Fruit fly (Drosophila melanogaster) whole organism, adult: ENCODE data around the gene CG4907.
A peak's percentile ranks its signal among the peaks of the same experiment; 100 is the strongest.

Experiments used
- CG11617 ChIP-seq: fragments of 200-800 bp; sonication (Bioruptor generic); optimal IDR thresholded peaks from 2 replicates; lab custom pipeline; 2017; ENCODE audit warnings: mild to moderate bottlenecking, missing biosample characterization, missing genetic modification reagents, missing genetic modification characterization
- CG12768 ChIP-seq: fragments of 200-800 bp; sonication (Bioruptor generic); optimal IDR thresholded peaks from 2 replicates; lab custom pipeline; 2017; ENCODE audit warnings: missing biosample characterization, missing genetic modification characterization, mild to moderate bottlenecking, moderate library complexity, missing genetic modification reagents
- CG14711 ChIP-seq: fragments of 200-800 bp; sonication (Bioruptor generic); optimal IDR thresholded peaks from 2 replicates; lab custom pipeline; 2018; ENCODE audit warnings: missing biosample characterization, mild to moderate bottlenecking, missing genetic modification characterization, moderate library complexity
- CG1620 ChIP-seq: fragments of 200-800 bp; sonication (Bioruptor generic); optimal IDR thresholded peaks from 2 replicates; lab custom pipeline; 2016; ENCODE audit warnings: missing biosample characterization, missing genetic modification characterization
- CG33017 ChIP-seq: fragments of 200-800 bp; sonication (Bioruptor generic); optimal IDR thresholded peaks from 2 replicates; lab custom pipeline; 2018; ENCODE audit warnings: missing biosample characterization, mild to moderate bottlenecking, missing genetic modification characterization, moderate library complexity
- CG5204 ChIP-seq: fragments of 200-800 bp; sonication (Bioruptor generic); optimal IDR thresholded peaks from 2 replicates; lab custom pipeline; 2016; ENCODE audit warnings: missing biosample characterization, missing genetic modification characterization
- CG7045 ChIP-seq: fragments of 200-800 bp; sonication (Bioruptor generic); optimal IDR thresholded peaks from 2 replicates; lab custom pipeline; 2017; ENCODE audit warnings: missing biosample characterization, mild to moderate bottlenecking, missing genetic modification characterization
- CG7101 ChIP-seq: fragments of 200-800 bp; sonication (Bioruptor generic); optimal IDR thresholded peaks from 2 replicates; lab custom pipeline; 2018; ENCODE audit warnings: missing biosample characterization, mild to moderate bottlenecking, missing genetic modification characterization, moderate library complexity
- Clk ChIP-seq: fragments of 200-800 bp; sonication (Bioruptor generic); optimal IDR thresholded peaks from 2 replicates; lab custom pipeline; 2017; ENCODE audit warnings: missing biosample characterization, missing genetic modification characterization
- Crg-1 ChIP-seq: fragments of 200-800 bp; sonication (Bioruptor generic); optimal IDR thresholded peaks from 2 replicates; lab custom pipeline; 2016; ENCODE audit warnings: missing biosample characterization, missing genetic modification characterization
- Hr96 ChIP-seq: fragments of 200-800 bp; sonication (Bioruptor generic); optimal IDR thresholded peaks from 2 replicates; lab custom pipeline; 2016; ENCODE audit warnings: missing biosample characterization, missing genetic modification characterization
- Mnt ChIP-seq: fragments of 200-800 bp; sonication (Bioruptor generic); optimal IDR thresholded peaks from 2 replicates; lab custom pipeline; 2016; ENCODE audit warnings: missing biosample characterization, mild to moderate bottlenecking, missing genetic modification characterization
- bab1 ChIP-seq: fragments of 200-800 bp; sonication (Bioruptor generic); optimal IDR thresholded peaks from 3 replicates; lab custom pipeline; 2019; ENCODE audit warnings: missing biosample characterization, mild to moderate bottlenecking, missing genetic modification characterization, moderate library complexity
- cic ChIP-seq: fragments of 200-800 bp; sonication (Bioruptor generic); optimal IDR thresholded peaks from 2 replicates; lab custom pipeline; 2017; ENCODE audit warnings: missing biosample characterization, mild to moderate bottlenecking, missing genetic modification characterization, moderate library complexity
- cnc ChIP-seq, 2 experiments: fragments of >200 bp; optimal IDR thresholded peaks; 2 replicates each; lab custom pipeline; 2017
- kay ChIP-seq: fragments of 200-800 bp; sonication (Bioruptor generic); peaks from one replicate; lab custom pipeline; 2016; ENCODE audit warnings: missing biosample characterization, missing genetic modification characterization, borderline replicate concordance
- ovo ChIP-seq: fragments of 200-800 bp; sonication (Bioruptor generic); optimal IDR thresholded peaks from 2 replicates; lab custom pipeline; 2016; ENCODE audit warnings: missing biosample characterization, missing genetic modification characterization
- pad ChIP-seq: fragments of 200-800 bp; sonication (Bioruptor generic); optimal IDR thresholded peaks from 3 replicates; lab custom pipeline; 2017; ENCODE audit warnings: missing biosample characterization, missing genetic modification characterization, mild to moderate bottlenecking, moderate library complexity, missing genetic modification reagents
- tj ChIP-seq: fragments of 200-800 bp; sonication (Bioruptor generic); optimal IDR thresholded peaks from 3 replicates; lab custom pipeline; 2017; ENCODE audit warnings: missing biosample characterization, mild to moderate bottlenecking, missing genetic modification characterization, moderate library complexity
- toe ChIP-seq: fragments of 200-800 bp; sonication (Bioruptor generic); optimal IDR thresholded peaks from 2 replicates; lab custom pipeline; 2016; ENCODE audit warnings: missing biosample characterization, missing genetic modification characterization

CG4907 gene

dm6 chr3R:22667284-22667958 lies 43.1 kb downstream of the CG4907 start:
- TF ChIP-seq CG12768 (GFP tag; lab: Kevin White, UChicago) (peak; percentile 72), CG11617 (GFP tag; lab: Kevin White, UChicago) (peak; percentile 60), CG14711 (tag; lab: Kevin White, UChicago) (peak; percentile 84), CG7045 (GFP tag; lab: Kevin White, UChicago) (peak; percentile 84), Hr96 (GFP tag; lab: Kevin White, UChicago) (peak; percentile 69), CG7101 (peak; percentile 74), Clk (GFP tag; lab: Kevin White, UChicago) (peak; percentile 15), CG5204 (GFP tag; lab: Kevin White, UChicago) (peak; percentile 61), Crg-1 (peak; percentile 48), pad (GFP tag; lab: Kevin White, UChicago) (peak; percentile 76), cnc (optimal IDR thresholded peaks at IDR 0.05; lab: Kevin White, UChicago) (no peak), tj (no peak), ovo (GFP tag; lab: Kevin White, UChicago) (no peak), Mnt (GFP tag; lab: Kevin White, UChicago) (peak; percentile 5), CG1620 (GFP tag; lab: Kevin White, UChicago) (peak; percentile 12), CG33017 (tag; lab: Kevin White, UChicago) (peak; percentile 41), cic (no peak), kay (no peak), bab1 (peak; percentile 92), toe (peak; percentile 54)

dm6 chr3R:22666449-22667283 lies 43.9 kb downstream of the CG4907 start:
- TF ChIP-seq pad (GFP tag; lab: Kevin White, UChicago) (peak; percentile 94), toe (no peak), bab1 (peak; percentile 50), ovo (GFP tag; lab: Kevin White, UChicago) (peak; percentile 32), CG33017 (tag; lab: Kevin White, UChicago) (no peak), tj (peak; percentile 96), CG7101 (no peak), CG5204 (GFP tag; lab: Kevin White, UChicago) (no peak), Mnt (GFP tag; lab: Kevin White, UChicago) (peak; percentile 8), Hr96 (GFP tag; lab: Kevin White, UChicago) (peak; percentile 26)

- TF ChIP-seq CG5204 (GFP tag; lab: Kevin White, UChicago) = no peak
- no peak for TF ChIP-seq tj
- no peak for TF ChIP-seq cnc (optimal IDR thresholded peaks at IDR 0.05; lab: Kevin White, UChicago)
- TF ChIP-seq CG7101 = no peak
- no peak for TF ChIP-seq cic
- no peak for TF ChIP-seq CG11617 (GFP tag; lab: Kevin White, UChicago)
- TF ChIP-seq toe = no peak
- TF ChIP-seq CG33017 (tag; lab: Kevin White, UChicago) = no peak
- no peak for TF ChIP-seq pad (GFP tag; lab: Kevin White, UChicago)
- TF ChIP-seq CG1620 (GFP tag; lab: Kevin White, UChicago) = no peak
- no peak for TF ChIP-seq CG7045 (GFP tag; lab: Kevin White, UChicago)
- TF ChIP-seq CG14711 (tag; lab: Kevin White, UChicago) = no peak
- no peak for TF ChIP-seq kay
- TF ChIP-seq Clk (GFP tag; lab: Kevin White, UChicago) = no peak
- no peak for TF ChIP-seq CG12768 (GFP tag; lab: Kevin White, UChicago)
- no peak for TF ChIP-seq Hr96 (GFP tag; lab: Kevin White, UChicago)
- TF ChIP-seq bab1 = no peak
Observed at dm6 chr3R:22664274-22664673, 46.3 kb downstream of the CG4907 start.

dm6 chr3R:22663115-22663514 lies 47.4 kb downstream of the CG4907 start:
- TF ChIP-seq cic = no peak
- no peak for TF ChIP-seq CG1620 (GFP tag; lab: Kevin White, UChicago)
- no peak for TF ChIP-seq bab1
- no peak for TF ChIP-seq CG11617 (GFP tag; lab: Kevin White, UChicago)
- no peak for TF ChIP-seq ovo (GFP tag; lab: Kevin White, UChicago)
- no peak for TF ChIP-seq CG12768 (GFP tag; lab: Kevin White, UChicago)
- no peak for TF ChIP-seq CG5204 (GFP tag; lab: Kevin White, UChicago)
- TF ChIP-seq Mnt (GFP tag; lab: Kevin White, UChicago) = no peak
- no peak for TF ChIP-seq tj
- TF ChIP-seq CG7045 (GFP tag; lab: Kevin White, UChicago) = no peak
- no peak for TF ChIP-seq Crg-1
- no peak for TF ChIP-seq kay
- TF ChIP-seq CG14711 (tag; lab: Kevin White, UChicago) = no peak
- TF ChIP-seq CG33017 (tag; lab: Kevin White, UChicago) = no peak
- TF ChIP-seq cnc (optimal IDR thresholded peaks at IDR 0.05; lab: Kevin White, UChicago) = no peak
